Worm (Caenorhabditis elegans) whole organism, midembryonic: ENCODE measurements around the gene C23G10.1.

Experiments used
- T22C8.4 ChIP-seq: fragments of 200-800 bp; sonication (Bioruptor generic); IDR thresholded peaks from 2 replicates; pipeline ENCODE4 v1.3.6; 2022; ENCODE audit warnings: missing genetic modification characterization, missing compliant biosample characterization
- cog-1 ChIP-seq: sonication (generic microtip); optimal IDR thresholded peaks from 2 replicates; lab custom pipeline; 2016; ENCODE audit warnings: missing genetic modification characterization, missing compliant biosample characterization
- flt-1 ChIP-seq: fragments of 200-800 bp; sonication (Bioruptor generic); IDR thresholded peaks from 2 replicates; pipeline ENCODE4 v1.3.6; 2022; ENCODE audit warnings: missing genetic modification characterization, missing compliant biosample characterization
- klf-2 ChIP-seq: fragments of 200-800 bp; sonication (Bioruptor generic); conservative IDR thresholded peaks from 2 replicates; pipeline ENCODE4 v1.3.6; 2022; ENCODE audit warnings: missing genetic modification reagents, missing genetic modification characterization, missing compliant biosample characterization
- med-1 ChIP-seq: sonication (generic microtip); optimal IDR thresholded peaks from 2 replicates; lab custom pipeline; 2017; ENCODE audit warnings: missing genetic modification characterization, mild to moderate bottlenecking, missing compliant biosample characterization, antibody characterized with exemption, missing genetic modification reagents; ENCODE audit not compliant: insufficient read depth
- ref-1 ChIP-seq: fragments of 200-800 bp; sonication (Bioruptor generic); conservative IDR thresholded peaks from 2 replicates; pipeline ENCODE4 v1.3.6; 2022; ENCODE audit warnings: missing genetic modification reagents, missing genetic modification characterization, missing compliant biosample characterization
- tab-1 ChIP-seq: fragments of 200-800 bp; sonication (Bioruptor generic); IDR thresholded peaks from 2 replicates; pipeline ENCODE4 v1.3.6; 2022; ENCODE audit warnings: missing genetic modification characterization, missing compliant biosample characterization
- ztf-23 ChIP-seq: fragments of 200-800 bp; sonication (Bioruptor generic); IDR thresholded peaks from 2 replicates; pipeline ENCODE4 v1.3.6; 2022; ENCODE audit warnings: missing genetic modification reagents, missing genetic modification characterization, missing compliant biosample characterization
- ztf-29 ChIP-seq: fragments of 200-800 bp; sonication (Bioruptor generic); IDR thresholded peaks from 2 replicates; pipeline ENCODE4 v1.3.6; 2022; ENCODE audit warnings: missing genetic modification reagents, missing genetic modification characterization, missing compliant biosample characterization

Gene C23G10.1

DNA sequence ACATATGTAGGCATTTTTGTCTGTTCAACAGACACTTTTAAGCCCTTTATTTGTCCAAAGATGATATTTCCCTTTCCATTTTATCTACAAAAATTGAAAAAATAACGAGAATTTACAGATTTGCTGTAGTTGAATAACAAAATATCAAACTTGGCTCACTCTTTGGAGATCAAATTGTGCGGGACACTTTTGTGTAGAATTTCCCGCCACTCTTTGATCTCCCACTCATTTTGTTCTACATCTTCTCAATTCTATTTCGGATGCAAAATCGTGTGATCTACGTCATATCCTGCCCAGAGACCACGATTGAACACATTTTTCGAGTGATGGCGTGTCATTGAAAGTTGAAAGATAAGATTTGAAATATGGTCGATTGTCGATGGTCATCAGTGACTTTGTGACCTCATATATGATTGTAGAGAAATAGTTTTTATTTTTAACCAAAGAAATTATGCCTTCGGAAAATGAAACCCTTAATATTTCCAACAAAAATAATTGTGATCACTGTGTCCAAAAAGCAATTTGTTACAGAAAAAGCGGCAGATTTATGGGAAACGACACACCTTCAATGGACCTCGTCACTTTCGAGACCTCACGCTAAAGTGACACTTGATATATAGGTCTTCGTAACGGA, 7.9 kb downstream of the C23G10.1 start, which contains the start of gene hot-4:
TSS of gene hot-4 (plus strand) at position 584 of the 634 bp plus-strand sequence.
- TF ChIP-seq med-1 (GFP tag; lab: Kevin White, UChicago) (no peak), ref-1 (no peak), klf-2 (no peak), ztf-29 (GFP tag; lab: Robert Waterston, UW) (no peak), flt-1 (no peak), ztf-23 (GFP tag; lab: Robert Waterston, UW) (no peak), tab-1 (GFP tag; lab: Robert Waterston, UW) (no peak)

DNA sequence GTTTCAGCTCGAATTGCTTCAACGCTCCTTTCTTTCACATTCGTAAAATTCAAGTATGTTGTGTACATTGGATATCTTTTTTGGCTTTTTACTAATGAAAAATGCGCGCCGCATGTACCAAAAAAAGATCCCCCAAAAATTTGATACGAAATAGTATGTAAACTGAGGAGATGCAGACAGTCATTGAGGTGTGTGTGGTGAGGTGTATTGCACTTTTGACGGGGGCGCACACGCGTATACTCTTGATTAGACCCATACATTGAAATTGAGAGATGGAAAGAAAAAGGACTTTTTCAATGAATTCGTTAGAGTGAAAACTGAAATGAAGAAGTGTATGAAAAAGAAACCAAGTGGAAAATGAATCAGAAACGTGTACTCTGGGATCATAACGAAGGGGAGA, 12.3 kb downstream of the C23G10.1 start:
- TF ChIP-seq tab-1 (GFP tag; lab: Robert Waterston, UW) (no peak), ref-1 (no peak), cog-1 (tag; lab: Kevin White, UChicago) (no peak), T22C8.4 (GFP tag; lab: Robert Waterston, UW) (no peak), ztf-29 (GFP tag; lab: Robert Waterston, UW) (no peak), med-1 (GFP tag; lab: Kevin White, UChicago) (no peak), flt-1 (no peak), ztf-23 (GFP tag; lab: Robert Waterston, UW) (no peak), klf-2 (no peak)

DNA sequence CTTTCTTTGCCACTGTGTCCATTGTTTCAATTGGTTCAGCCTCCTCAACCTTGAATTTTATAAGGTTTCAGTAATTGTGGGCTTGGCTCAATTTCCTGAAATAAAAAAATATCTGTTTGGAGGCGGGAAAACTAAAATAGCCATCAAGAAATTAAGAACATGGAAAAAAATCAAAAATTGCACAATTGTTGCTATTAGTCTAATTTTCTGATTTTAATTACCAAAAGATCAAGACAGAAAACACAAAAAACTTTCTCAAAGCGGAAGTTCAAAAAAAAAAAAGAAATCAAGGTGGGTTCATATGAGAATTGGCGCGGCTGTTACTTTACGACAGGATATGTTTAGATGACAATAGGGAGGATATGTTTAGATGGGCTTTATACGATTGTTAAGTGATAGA, 21.8 kb downstream of the C23G10.1 start, which contains the start of gene esyt-2:
TSS of gene esyt-2 (minus strand) at position 101 of the 400 bp plus-strand sequence.
- TF ChIP-seq ztf-23 (GFP tag; lab: Robert Waterston, UW) (no peak), T22C8.4 (GFP tag; lab: Robert Waterston, UW) (no peak)

DNA sequence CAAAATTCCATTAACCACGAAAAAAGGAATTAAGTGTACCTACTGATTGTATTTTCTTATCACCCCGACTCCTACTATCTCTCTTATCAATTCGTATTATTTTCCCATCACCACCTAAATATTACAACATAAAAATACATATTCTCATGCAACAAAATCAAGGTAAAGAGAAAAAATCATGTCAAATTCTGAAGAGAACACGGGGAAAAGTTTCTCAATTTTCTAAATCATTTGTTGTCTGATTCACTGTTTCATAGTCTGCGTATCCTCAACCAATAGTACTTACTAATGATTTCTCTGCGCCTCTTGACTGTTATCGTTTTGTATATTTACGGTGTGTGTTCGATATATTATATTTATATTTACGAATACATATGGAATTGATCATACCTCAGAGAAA, 22.8 kb downstream of the C23G10.1 start:
- no peak for TF ChIP-seq ref-1

DNA sequence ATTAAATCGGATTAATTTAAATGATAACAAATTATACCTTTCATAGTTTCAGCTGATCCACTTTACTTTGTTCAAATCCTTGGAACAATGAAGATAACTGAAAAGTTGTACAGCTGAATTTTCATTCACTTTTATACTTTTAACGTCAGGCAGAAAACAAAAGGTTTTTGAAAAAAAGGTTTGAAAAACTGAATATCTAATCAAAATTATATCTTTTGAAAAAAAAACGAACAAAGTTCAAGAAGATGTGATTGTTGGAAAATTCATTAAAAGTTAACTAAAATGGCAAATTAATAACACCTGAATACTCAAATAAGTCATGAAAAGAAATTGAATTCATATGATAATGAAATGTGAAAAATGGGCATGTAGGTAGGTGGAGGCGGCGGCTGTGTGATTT, 27.6 kb downstream of the C23G10.1 start, which contains the start of gene T12A2.21:
TSS of gene T12A2.21 (minus strand) at position 101 of the 400 bp plus-strand sequence.
- TF ChIP-seq med-1 (GFP tag; lab: Kevin White, UChicago) (no peak), klf-2 (no peak), ztf-29 (GFP tag; lab: Robert Waterston, UW) (no peak), ref-1 (no peak), tab-1 (GFP tag; lab: Robert Waterston, UW) (no peak), ztf-23 (GFP tag; lab: Robert Waterston, UW) (no peak), T22C8.4 (GFP tag; lab: Robert Waterston, UW) (no peak), flt-1 (no peak), cog-1 (tag; lab: Kevin White, UChicago) (no peak)

DNA sequence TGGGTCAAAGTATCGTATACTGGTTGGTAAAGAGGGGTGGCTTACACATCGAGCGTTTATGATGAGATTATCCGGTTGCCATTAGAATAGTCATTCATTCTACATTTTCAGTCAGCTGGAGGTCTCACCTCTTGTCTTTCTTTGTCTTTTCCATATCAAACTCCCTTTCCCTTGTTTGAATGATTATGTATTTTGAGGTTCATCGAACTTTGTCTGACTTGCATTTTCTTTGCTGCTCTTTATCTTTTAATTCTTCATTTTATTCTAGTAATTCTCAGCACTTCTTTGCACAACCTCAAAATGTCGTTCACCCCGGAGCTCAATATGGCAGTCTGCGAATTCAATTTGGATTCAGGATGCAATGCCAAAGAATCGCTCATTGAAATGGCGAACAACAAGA, 31.4 kb downstream of the C23G10.1 start, which contains the start of gene T12A2.3:
TSS of gene T12A2.3 (plus strand) at position 301 of the 400 bp plus-strand sequence.
- TF ChIP-seq flt-1 (no peak), klf-2 (no peak), ztf-29 (GFP tag; lab: Robert Waterston, UW) (no peak), T22C8.4 (GFP tag; lab: Robert Waterston, UW) (no peak), med-1 (GFP tag; lab: Kevin White, UChicago) (no peak), cog-1 (tag; lab: Kevin White, UChicago) (no peak), ztf-23 (GFP tag; lab: Robert Waterston, UW) (no peak)

DNA sequence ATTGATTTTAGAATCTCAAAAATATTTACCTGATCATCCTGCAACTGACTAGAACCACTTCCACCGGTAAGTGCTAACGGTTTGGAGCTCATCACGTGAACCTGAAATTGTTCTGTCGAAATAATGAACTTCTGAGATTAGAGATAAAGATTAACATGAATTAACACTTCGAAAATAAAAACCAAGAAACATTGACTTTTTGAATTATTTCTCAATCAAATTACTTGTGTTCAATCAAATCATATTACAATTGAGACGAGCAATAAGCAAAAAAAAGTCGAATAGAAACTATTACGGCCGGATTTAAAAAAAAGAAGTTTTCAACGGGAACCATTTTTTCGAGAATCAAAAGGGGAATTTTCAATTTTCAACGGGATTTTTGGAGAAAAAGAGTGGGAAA, 36.6 kb downstream of the C23G10.1 start, which contains the start of gene bcas-2:
TSS of gene bcas-2 (minus strand) at position 101 of the 400 bp plus-strand sequence.
- TF ChIP-seq ref-1 (no peak), klf-2 (no peak), tab-1 (GFP tag; lab: Robert Waterston, UW) (no peak), ztf-23 (GFP tag; lab: Robert Waterston, UW) (no peak), T22C8.4 (GFP tag; lab: Robert Waterston, UW) (no peak), cog-1 (tag; lab: Kevin White, UChicago) (no peak), flt-1 (no peak), med-1 (GFP tag; lab: Kevin White, UChicago) (no peak), ztf-29 (GFP tag; lab: Robert Waterston, UW) (no peak)

DNA sequence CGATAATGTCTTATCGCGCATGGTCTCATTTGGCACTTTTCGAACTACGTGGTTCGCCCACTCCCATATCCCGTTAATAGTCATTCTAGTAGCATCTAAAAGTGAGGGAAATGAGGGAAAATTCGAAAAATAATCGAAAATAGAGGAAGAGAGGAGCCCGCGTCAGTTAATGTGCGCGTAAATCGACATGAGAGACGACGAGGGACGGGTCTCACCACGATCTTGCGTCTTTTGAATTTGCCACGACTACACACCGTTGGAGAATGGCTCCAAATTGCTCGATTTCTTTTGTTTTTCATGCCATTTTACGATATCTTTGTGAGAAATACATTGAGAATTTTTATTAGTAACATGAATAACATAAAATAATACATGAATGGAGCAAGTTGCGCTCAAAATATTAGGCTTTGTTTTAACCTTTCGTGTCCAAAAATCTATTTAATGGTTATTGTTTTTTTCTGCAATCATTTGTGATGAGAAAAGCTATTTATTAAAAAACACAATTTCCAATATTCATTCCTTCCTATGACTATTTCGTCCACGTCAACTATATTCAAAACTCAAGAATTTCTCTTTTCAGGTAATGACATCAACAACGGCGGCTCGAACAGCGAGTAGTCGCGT, 39.1 kb downstream of the C23G10.1 start, which contains the start of the genes gen-1 and stt-3:
TSS of gene gen-1 (minus strand) at position 95 of the 624 bp plus-strand sequence.
TSS of gene stt-3 (plus strand) at position 574 of the 624 bp plus-strand sequence.
- no peak for TF ChIP-seq ztf-23 (GFP tag; lab: Robert Waterston, UW)

DNA sequence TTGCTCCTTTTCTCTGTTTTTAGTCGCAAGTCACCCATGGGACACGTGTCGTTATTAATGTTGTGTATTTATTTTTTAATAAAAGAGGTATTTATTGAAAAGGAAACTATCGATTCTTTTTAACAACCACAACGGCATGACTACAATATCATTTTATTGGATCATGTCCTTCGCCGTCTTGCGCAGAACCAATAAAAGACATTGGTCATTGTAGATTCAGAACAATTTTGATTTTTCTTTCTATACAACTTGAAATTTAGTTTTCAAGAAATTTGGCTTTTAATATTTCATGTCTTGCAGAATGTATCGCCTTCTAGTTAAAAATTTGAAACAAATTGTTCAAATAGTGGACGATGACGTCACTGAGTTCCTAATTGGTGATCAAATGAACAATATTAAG, 42.4 kb downstream of the C23G10.1 start, which contains the start of gene amdh-1:
TSS of gene amdh-1 (plus strand) at position 301 of the 400 bp plus-strand sequence.
- TF ChIP-seq ztf-23 (GFP tag; lab: Robert Waterston, UW), result no peak
- TF ChIP-seq T22C8.4 (GFP tag; lab: Robert Waterston, UW), result no peak
- no peak for TF ChIP-seq cog-1 (tag; lab: Kevin White, UChicago)
- no peak for TF ChIP-seq tab-1 (GFP tag; lab: Robert Waterston, UW)
- no peak for TF ChIP-seq ztf-29 (GFP tag; lab: Robert Waterston, UW)
- no peak for TF ChIP-seq klf-2
- no peak for TF ChIP-seq ref-1
- no peak for TF ChIP-seq med-1 (GFP tag; lab: Kevin White, UChicago)
- TF ChIP-seq flt-1, result no peak

DNA sequence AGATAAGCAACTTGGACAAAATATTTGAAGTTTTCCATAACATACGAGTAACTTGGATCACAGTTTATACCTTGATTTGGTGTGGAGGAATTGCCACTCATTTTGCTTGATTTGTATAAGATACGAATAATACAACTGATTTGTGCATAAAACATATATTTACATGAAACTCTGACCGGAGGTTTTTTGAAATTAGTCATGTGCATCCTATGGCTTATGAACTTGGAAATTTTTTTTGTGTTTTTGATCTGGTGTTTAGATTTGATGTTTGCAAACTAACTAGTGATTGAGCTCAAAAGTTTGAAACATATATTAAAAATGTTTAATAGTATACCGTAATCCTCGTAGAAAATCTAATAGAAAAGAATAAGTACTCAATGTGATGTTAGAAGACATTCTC, 45.7 kb downstream of the C23G10.1 start, which contains the start of gene srg-8:
TSS of gene srg-8 (minus strand) at position 101 of the 400 bp plus-strand sequence.
- TF ChIP-seq flt-1 (no peak), cog-1 (tag; lab: Kevin White, UChicago) (no peak), med-1 (GFP tag; lab: Kevin White, UChicago) (no peak), klf-2 (no peak), ztf-23 (GFP tag; lab: Robert Waterston, UW) (no peak), tab-1 (GFP tag; lab: Robert Waterston, UW) (no peak), ztf-29 (GFP tag; lab: Robert Waterston, UW) (no peak), T22C8.4 (GFP tag; lab: Robert Waterston, UW) (no peak), ref-1 (no peak)
